Fruit fly (Drosophila melanogaster) whole organism, prepupa: Measurements from ENCODE around the gene CG7914.

Source experiments
- Blimp-1 ChIP-seq: fragments of 200-800 bp; sonication (Bioruptor generic); optimal IDR thresholded peaks from 3 replicates; lab custom pipeline; 2017; ENCODE audit warnings: missing biosample characterization, missing genetic modification characterization, mild to moderate bottlenecking, moderate library complexity, missing genetic modification reagents
- CG10631 ChIP-seq: fragments of 200-800 bp; sonication (Bioruptor generic); optimal IDR thresholded peaks from 2 replicates; lab custom pipeline; 2016; ENCODE audit warnings: missing biosample characterization, missing genetic modification characterization
- CG11294 ChIP-seq: fragments of 200-800 bp; sonication (Bioruptor generic); IDR thresholded peaks from 2 replicates; pipeline ENCODE4 v1.3.6; 2022; ENCODE audit warnings: missing biosample characterization, missing genetic modification characterization
- CG11762 ChIP-seq: fragments of 200-800 bp; sonication (Bioruptor generic); optimal IDR thresholded peaks from 3 replicates; lab custom pipeline; 2016; ENCODE audit warnings: missing biosample characterization, missing genetic modification characterization; ENCODE audit not compliant: insufficient read depth
- CG11902 ChIP-seq: fragments of 200-800 bp; sonication (Bioruptor generic); optimal IDR thresholded peaks from 3 replicates; lab custom pipeline; 2016; ENCODE audit warnings: missing biosample characterization, missing genetic modification characterization
- CG15336 ChIP-seq: fragments of 200-800 bp; sonication (Bioruptor generic); IDR thresholded peaks from 2 replicates; pipeline ENCODE4 v1.3.6; 2022; ENCODE audit warnings: missing biosample characterization, missing genetic modification characterization
- CG16779 ChIP-seq: fragments of 200-800 bp; sonication (Bioruptor generic); optimal IDR thresholded peaks from 3 replicates; lab custom pipeline; 2017; ENCODE audit warnings: missing biosample characterization, mild to moderate bottlenecking, missing genetic modification characterization
- CG34406 ChIP-seq: fragments of 200-800 bp; sonication (Bioruptor generic); optimal IDR thresholded peaks from 3 replicates; lab custom pipeline; 2016; ENCODE audit warnings: missing biosample characterization, missing genetic modification characterization
- CG4318 ChIP-seq: fragments of 200-800 bp; sonication (Bioruptor generic); optimal IDR thresholded peaks from 3 replicates; lab custom pipeline; 2017; ENCODE audit warnings: missing biosample characterization, mild to moderate bottlenecking, missing genetic modification characterization
- CG6276 ChIP-seq: fragments of 200-800 bp; sonication (Bioruptor generic); optimal IDR thresholded peaks from 2 replicates; lab custom pipeline; 2017; ENCODE audit warnings: missing biosample characterization, mild to moderate bottlenecking, missing genetic modification characterization
- CG6808 ChIP-seq: fragments of 200-800 bp; sonication (Bioruptor generic); optimal IDR thresholded peaks from 3 replicates; lab custom pipeline; 2017; ENCODE audit warnings: missing biosample characterization, missing genetic modification characterization, mild to moderate bottlenecking, moderate library complexity, missing genetic modification reagents
- CG6854 ChIP-seq: fragments of 200-800 bp; sonication (Bioruptor generic); optimal IDR thresholded peaks from 2 replicates; lab custom pipeline; 2017; ENCODE audit warnings: missing biosample characterization, mild to moderate bottlenecking, missing genetic modification characterization
- CG8119 ChIP-seq: fragments of 200-800 bp; sonication (Bioruptor generic); IDR thresholded peaks from 3 replicates; pipeline ENCODE4 v1.3.6; 2022; ENCODE audit warnings: missing biosample characterization, missing genetic modification characterization
- CG8319 ChIP-seq: fragments of 200-800 bp; sonication (Bioruptor generic); optimal IDR thresholded peaks from 3 replicates; lab custom pipeline; 2016; ENCODE audit warnings: missing biosample characterization, missing genetic modification characterization
- CG8632 ChIP-seq: fragments of 200-800 bp; sonication (Bioruptor generic); optimal IDR thresholded peaks from 3 replicates; lab custom pipeline; 2016; ENCODE audit warnings: missing biosample characterization, missing genetic modification characterization
- CG9139 ChIP-seq: fragments of 200-800 bp; sonication (Bioruptor generic); optimal IDR thresholded peaks from 3 replicates; lab custom pipeline; 2017; ENCODE audit warnings: missing biosample characterization, mild to moderate bottlenecking, missing genetic modification characterization
- Eip75B ChIP-seq: fragments of 200-800 bp; sonication (Bioruptor generic); optimal IDR thresholded peaks from 3 replicates; lab custom pipeline; 2016; ENCODE audit warnings: missing biosample characterization, missing genetic modification characterization
- Eip93F ChIP-seq: fragments of 200-800 bp; sonication (Bioruptor generic); optimal IDR thresholded peaks from 2 replicates; lab custom pipeline; 2016; ENCODE audit warnings: missing biosample characterization, mild to moderate bottlenecking, missing genetic modification characterization
- Ets21C ChIP-seq: fragments of 200-800 bp; sonication (Bioruptor generic); optimal IDR thresholded peaks from 3 replicates; lab custom pipeline; 2016; ENCODE audit warnings: missing biosample characterization, missing genetic modification characterization
- Hr38 ChIP-seq: sonication (Bioruptor generic); optimal IDR thresholded peaks from 2 replicates; lab custom pipeline; 2016; ENCODE audit warnings: missing biosample characterization, missing genetic modification characterization
- Hr39 ChIP-seq: fragments of 200-800 bp; sonication (Bioruptor generic); optimal IDR thresholded peaks from 2 replicates; lab custom pipeline; 2016; ENCODE audit warnings: missing biosample characterization, missing genetic modification characterization
- Hr4 ChIP-seq: fragments of 200-800 bp; sonication (Bioruptor generic); optimal IDR thresholded peaks from 3 replicates; lab custom pipeline; 2016; ENCODE audit warnings: missing biosample characterization, missing genetic modification characterization
- Lpt ChIP-seq: fragments of 200-800 bp; sonication (Bioruptor generic); optimal IDR thresholded peaks from 3 replicates; lab custom pipeline; 2016; ENCODE audit warnings: missing biosample characterization, missing genetic modification characterization
- Met ChIP-seq: fragments of 200-800 bp; sonication (Bioruptor generic); optimal IDR thresholded peaks from 3 replicates; lab custom pipeline; 2016; ENCODE audit warnings: missing biosample characterization, missing genetic modification characterization
- Sox14 ChIP-seq: fragments of 200-800 bp; sonication (Bioruptor generic); optimal IDR thresholded peaks from 3 replicates; lab custom pipeline; 2016; ENCODE audit warnings: missing biosample characterization, missing genetic modification characterization
- Sox15 ChIP-seq: fragments of 200-800 bp; sonication (Bioruptor generic); optimal IDR thresholded peaks from 3 replicates; lab custom pipeline; 2016; ENCODE audit warnings: missing biosample characterization, missing genetic modification characterization
- achi ChIP-seq: fragments of 200-800 bp; sonication (Bioruptor generic); optimal IDR thresholded peaks from 3 replicates; lab custom pipeline; 2016; ENCODE audit warnings: missing biosample characterization, missing genetic modification characterization
- acj6 ChIP-seq: fragments of 200-800 bp; sonication (Bioruptor generic); optimal IDR thresholded peaks from 3 replicates; lab custom pipeline; 2016; ENCODE audit warnings: missing biosample characterization, missing genetic modification characterization
- cyc ChIP-seq: fragments of 200-800 bp; sonication (Bioruptor generic); optimal IDR thresholded peaks from 3 replicates; lab custom pipeline; 2016; ENCODE audit warnings: missing biosample characterization, missing genetic modification characterization
- dac ChIP-seq: fragments of 200-800 bp; sonication (Bioruptor generic); optimal IDR thresholded peaks from 2 replicates; lab custom pipeline; 2017; ENCODE audit warnings: missing biosample characterization, mild to moderate bottlenecking, missing genetic modification characterization
- eg ChIP-seq: fragments of 200-800 bp; sonication (Bioruptor generic); IDR thresholded peaks from 3 replicates; pipeline ENCODE4 v1.3.6; 2022; ENCODE audit warnings: missing biosample characterization, missing genetic modification characterization
- esn ChIP-seq: fragments of 200-800 bp; sonication (Bioruptor generic); optimal IDR thresholded peaks from 2 replicates; lab custom pipeline; 2016; ENCODE audit warnings: missing biosample characterization, mild to moderate bottlenecking, missing genetic modification characterization, moderate library complexity
- fd59A ChIP-seq: fragments of 200-800 bp; sonication (Bioruptor generic); optimal IDR thresholded peaks from 2 replicates; lab custom pipeline; 2017; ENCODE audit warnings: missing biosample characterization, mild to moderate bottlenecking, missing genetic modification characterization, missing genetic modification reagents
- fd85E ChIP-seq: fragments of 200-800 bp; sonication (Bioruptor generic); optimal IDR thresholded peaks from 3 replicates; lab custom pipeline; 2016; ENCODE audit warnings: missing biosample characterization, missing genetic modification characterization
- fkh ChIP-seq: fragments of 200-800 bp; sonication (Bioruptor generic); optimal IDR thresholded peaks from 3 replicates; lab custom pipeline; 2017; ENCODE audit warnings: missing biosample characterization, mild to moderate bottlenecking, missing genetic modification characterization, moderate library complexity
- lz ChIP-seq: fragments of 200-800 bp; sonication (Bioruptor generic); optimal IDR thresholded peaks from 3 replicates; lab custom pipeline; 2016; ENCODE audit warnings: missing biosample characterization, missing genetic modification characterization
- net ChIP-seq: fragments of 200-800 bp; sonication (Bioruptor generic); optimal IDR thresholded peaks from 3 replicates; lab custom pipeline; 2016; ENCODE audit warnings: missing biosample characterization, missing genetic modification characterization
- pdm3 ChIP-seq: fragments of 200-800 bp; sonication (Bioruptor generic); optimal IDR thresholded peaks from 3 replicates; lab custom pipeline; 2016; ENCODE audit warnings: missing biosample characterization, missing genetic modification characterization
- salr ChIP-seq, 2 experiments: fragments of 200-800 bp; sonication (Bioruptor generic); optimal IDR thresholded peaks; 3 replicates each; lab custom pipeline; 2016 to 2018; ENCODE audit warnings: missing biosample characterization in 2 of 2, missing genetic modification characterization in 2 of 2, mild to moderate bottlenecking in 1 of 2
- spab ChIP-seq: fragments of 200-800 bp; sonication (Bioruptor generic); optimal IDR thresholded peaks from 2 replicates; lab custom pipeline; 2017; ENCODE audit warnings: missing biosample characterization, mild to moderate bottlenecking, missing genetic modification characterization, missing genetic modification reagents
- ss ChIP-seq, 2 experiments: fragments of 200-800 bp; sonication (Bioruptor generic); optimal IDR thresholded peaks; 2 replicates in 1 of 2; 3 replicates in 1 of 2; lab custom pipeline; 2017 to 2018; ENCODE audit warnings: mild to moderate bottlenecking in 2 of 2, missing biosample characterization in 2 of 2, missing genetic modification characterization in 2 of 2, moderate library complexity in 1 of 2
- svp ChIP-seq: fragments of 200-800 bp; sonication (Bioruptor generic); peaks from one replicate; lab custom pipeline; 2016; ENCODE audit warnings: missing biosample characterization, missing genetic modification characterization
- topi ChIP-seq: fragments of 200-800 bp; sonication (Bioruptor generic); optimal IDR thresholded peaks from 3 replicates; lab custom pipeline; 2016; ENCODE audit warnings: missing biosample characterization, missing genetic modification characterization

Gene CG7914

dm6 chrX:19158519-19159289 is 34.5 kb downstream of the CG7914 start (continued):
- TF ChIP-seq CG6854 (GFP tag; lab: Kevin White, UChicago) = no peak
- no peak for TF ChIP-seq Eip75B
- peak; percentile 51 for TF ChIP-seq CG6808 (GFP tag; lab: Kevin White, UChicago)
- TF ChIP-seq CG16779 (tag; lab: Kevin White, UChicago) = no peak
- TF ChIP-seq lz (GFP tag; lab: Kevin White, UChicago) = no peak
- TF ChIP-seq eg (GFP tag; lab: Robert Waterston, UW) = no peak; the same call in 2 of the 3 replicates
- TF ChIP-seq ss (GFP tag; optimal IDR thresholded peaks at IDR 0.05; lab: Kevin White, UChicago) = peak; percentile 4 to 11
- TF ChIP-seq topi (GFP tag; lab: Kevin White, UChicago) = no peak
- no peak for TF ChIP-seq Met
- TF ChIP-seq CG11902 (GFP tag; lab: Kevin White, UChicago) = no peak
- no peak for TF ChIP-seq Hr38 (GFP tag; lab: Kevin White, UChicago)
- TF ChIP-seq spab (GFP tag; lab: Kevin White, UChicago) = peak; percentile 51

- no peak for TF ChIP-seq CG6854 (GFP tag; lab: Kevin White, UChicago)
- TF ChIP-seq CG11762 = no peak
- TF ChIP-seq svp (GFP tag; lab: Kevin White, UChicago) = peak; percentile 94
- no peak for TF ChIP-seq Blimp-1 (GFP tag; lab: Kevin White, UChicago)
- no peak for TF ChIP-seq CG6808 (GFP tag; lab: Kevin White, UChicago)
- no peak for TF ChIP-seq fd85E (GFP tag; lab: Kevin White, UChicago)
These were observed 35.8 kb downstream of the CG7914 start for dm6 chrX:19157471-19157870.

- TF ChIP-seq Eip93F = peak; percentile 63
- peak; percentile 81 for TF ChIP-seq fd59A (GFP tag; lab: Kevin White, UChicago)
- peak; percentile 75 for TF ChIP-seq cyc (GFP tag; lab: Kevin White, UChicago)
- TF ChIP-seq CG4318 (GFP tag; lab: Kevin White, UChicago) = peak; percentile 45
- peak; percentile 61 for TF ChIP-seq Sox15 (GFP tag; lab: Kevin White, UChicago)
- peak; percentile 73 for TF ChIP-seq Sox14 (GFP tag; lab: Kevin White, UChicago)
- peak; percentile 85 for TF ChIP-seq Met
- peak; percentile 68 to 75 for TF ChIP-seq salr (GFP tag; optimal IDR thresholded peaks at IDR 0.05; lab: Kevin White, UChicago)
- TF ChIP-seq CG34406 (GFP tag; lab: Kevin White, UChicago) = peak; percentile 88
- TF ChIP-seq acj6 = peak; percentile 89
- TF ChIP-seq CG8632 = peak; percentile 90
- no peak for TF ChIP-seq dac (GFP tag; lab: Kevin White, UChicago)
- TF ChIP-seq ss (GFP tag; optimal IDR thresholded peaks at IDR 0.05; lab: Kevin White, UChicago) = peak; percentile 87 to 92
- peak; percentile 87 for TF ChIP-seq eg (GFP tag; lab: Robert Waterston, UW)
- TF ChIP-seq fkh (GFP tag; lab: Kevin White, UChicago) = no peak
- TF ChIP-seq CG16779 (tag; lab: Kevin White, UChicago) = peak; percentile 75
- peak; percentile 83 for TF ChIP-seq topi (GFP tag; lab: Kevin White, UChicago)
- TF ChIP-seq CG9139 (GFP tag; lab: Kevin White, UChicago) = peak; percentile 83
- peak; percentile 73 for TF ChIP-seq CG11902 (GFP tag; lab: Kevin White, UChicago)
- peak; percentile 64 for TF ChIP-seq Hr39 (GFP tag; lab: Kevin White, UChicago)
- TF ChIP-seq Blimp-1 (GFP tag; lab: Kevin White, UChicago) = peak; percentile 91
- TF ChIP-seq CG8119 (GFP tag; lab: Robert Waterston, UW) = peak; percentile 80
- TF ChIP-seq Ets21C = peak; percentile 52
- TF ChIP-seq Hr4 (GFP tag; lab: Kevin White, UChicago) = peak; percentile 48
- TF ChIP-seq CG6276 (GFP tag; lab: Kevin White, UChicago) = peak; percentile 68
- TF ChIP-seq CG11294 (GFP tag; lab: Robert Waterston, UW) = 0 out of 2 replicates have a peak, but pooled peaks have one; percentile 63
- peak; percentile 89 for TF ChIP-seq achi
- TF ChIP-seq fd85E (GFP tag; lab: Kevin White, UChicago) = peak; percentile 43
- peak; percentile 91 for TF ChIP-seq svp (GFP tag; lab: Kevin White, UChicago)
- peak; percentile 86 for TF ChIP-seq esn (GFP tag; lab: Kevin White, UChicago)
- TF ChIP-seq CG8319 (GFP tag; lab: Kevin White, UChicago) = peak; percentile 73
- TF ChIP-seq CG15336 (GFP tag; lab: Robert Waterston, UW) = peak; percentile 82
- TF ChIP-seq spab (GFP tag; lab: Kevin White, UChicago) = peak; percentile 82
- peak; percentile 82 for TF ChIP-seq pdm3 (GFP tag; lab: Kevin White, UChicago)
- peak; percentile 68 for TF ChIP-seq CG6854 (GFP tag; lab: Kevin White, UChicago)
- peak; percentile 78 for TF ChIP-seq Lpt (GFP tag; lab: Kevin White, UChicago)
- peak; percentile 84 for TF ChIP-seq net (GFP tag; lab: Kevin White, UChicago)
- TF ChIP-seq CG10631 (GFP tag; lab: Kevin White, UChicago) = peak; percentile 89
These were observed 37.3 kb downstream of the CG7914 start for dm6 chrX:19155922-19156437.
